Fruit fly (Drosophila melanogaster) S2 (cell line): ENCODE data around the gene Uch-L5R.

Source experiments
- CG8478 ChIP-seq: fragments of >200 bp; optimal IDR thresholded peaks from 2 replicates; lab custom pipeline; 2018
- CTCF ChIP-seq, 2 experiments: fragments of >200 bp; optimal IDR thresholded peaks; 2 replicates each; lab custom pipeline; 2018

The Uch-L5R gene

dm6 chrX:12006678-12007441, 49.6 kb downstream of the Uch-L5R start, which contains the start of gene CG1806:
CG1806 (plus strand) TSS chrX:12007176.
- TF ChIP-seq CG8478 (lab: Kevin White, UChicago): no peak
- no peak for TF ChIP-seq CTCF (optimal IDR thresholded peaks at IDR 0.05; lab: Kevin White, UChicago)
